Fruit fly (Drosophila melanogaster) whole organism, embryonic: ENCODE measurements around the gene CG12516.

Experiments used
- Aef1 ChIP-seq: fragments of 200-800 bp; sonication (Bioruptor generic); IDR thresholded peaks from 3 replicates; pipeline ENCODE4 v1.3.6; 2022; ENCODE audit warnings: missing biosample characterization, missing genetic modification characterization
- B-H1 ChIP-seq: fragments of 200-800 bp; sonication (Bioruptor generic); IDR thresholded peaks from 3 replicates; pipeline ENCODE4 v1.3.6; 2022; ENCODE audit warnings: missing biosample characterization, missing genetic modification characterization
- B-H2 ChIP-seq: fragments of 200-800 bp; sonication (Bioruptor generic); optimal IDR thresholded peaks from 2 replicates; lab custom pipeline; 2018; ENCODE audit warnings: missing biosample characterization, mild to moderate bottlenecking, missing genetic modification characterization
- CG10209 ChIP-seq: fragments of 200-800 bp; sonication (Bioruptor generic); optimal IDR thresholded peaks from 3 replicates; lab custom pipeline; 2017; ENCODE audit warnings: missing biosample characterization, mild to moderate bottlenecking, missing genetic modification characterization, missing genetic modification reagents
- CG11560 ChIP-seq: fragments of 200-800 bp; sonication (Bioruptor generic); IDR thresholded peaks from 3 replicates; pipeline ENCODE4 v1.3.6; 2022; ENCODE audit warnings: missing biosample characterization, missing genetic modification characterization
- CG12104 ChIP-seq: fragments of 200-800 bp; sonication (Bioruptor generic); optimal IDR thresholded peaks from 3 replicates; lab custom pipeline; 2016; ENCODE audit warnings: missing biosample characterization, missing genetic modification characterization
- CG14965 ChIP-seq: fragments of 200-800 bp; sonication (Bioruptor generic); optimal IDR thresholded peaks from 2 replicates; lab custom pipeline; 2016; ENCODE audit warnings: missing biosample characterization, missing genetic modification characterization, borderline replicate concordance
- CG1792 ChIP-seq: fragments of 200-800 bp; sonication (Bioruptor generic); optimal IDR thresholded peaks from 2 replicates; lab custom pipeline; 2016; ENCODE audit warnings: missing biosample characterization, missing genetic modification characterization
- CG18262 ChIP-seq: fragments of 200-800 bp; optimal IDR thresholded peaks from 3 replicates; lab custom pipeline; 2019; ENCODE audit warnings: missing biosample characterization, mild to moderate bottlenecking, missing genetic modification characterization, moderate library complexity
- CG1832 ChIP-seq: fragments of 200-800 bp; sonication (Bioruptor generic); optimal IDR thresholded peaks from 2 replicates; lab custom pipeline; 2017; ENCODE audit warnings: missing biosample characterization, mild to moderate bottlenecking, missing genetic modification characterization, inconsistent platforms
- CG2116 ChIP-seq: fragments of 200-800 bp; sonication (Bioruptor generic); optimal IDR thresholded peaks from 3 replicates; lab custom pipeline; 2018; ENCODE audit warnings: missing biosample characterization, mild to moderate bottlenecking, missing genetic modification characterization
- CG2678 ChIP-seq: fragments of 200-800 bp; sonication (Bioruptor generic); optimal IDR thresholded peaks from 3 replicates; lab custom pipeline; 2019; ENCODE audit warnings: missing biosample characterization, mild to moderate bottlenecking, missing genetic modification characterization, moderate library complexity
- CG42726 ChIP-seq: fragments of 200-800 bp; sonication (Bioruptor generic); IDR thresholded peaks from 2 replicates; pipeline ENCODE4 v1.3.6; 2022; ENCODE audit warnings: missing biosample characterization, missing genetic modification characterization; ENCODE audit not compliant: partially characterized antibody
- CG4328 ChIP-seq: fragments of 200-800 bp; sonication (Bioruptor generic); optimal IDR thresholded peaks from 3 replicates; lab custom pipeline; 2017; ENCODE audit warnings: missing biosample characterization, missing genetic modification reagents, missing genetic modification characterization
- CG9609 ChIP-seq: fragments of 200-800 bp; sonication (Bioruptor generic); optimal IDR thresholded peaks from 3 replicates; lab custom pipeline; 2016; ENCODE audit warnings: missing biosample characterization, missing genetic modification characterization
- D ChIP-seq, 2 experiments: fragments of 200-800 bp in 1 of 2; fragments of >200 bp in 1 of 2; sonication (Bioruptor generic) in 1 of 2; optimal IDR thresholded peaks; 2 replicates in 1 of 2; 3 replicates in 1 of 2; lab custom pipeline; 2017; ENCODE audit warnings: mild to moderate bottlenecking in 1 of 2, missing biosample characterization in 1 of 2, missing genetic modification characterization in 1 of 2, missing genetic modification reagents in 1 of 2
- Dip2 ChIP-seq: fragments of 200-800 bp; sonication (Bioruptor generic); IDR thresholded peaks from 2 replicates; pipeline ENCODE4 v1.3.6; 2022; ENCODE audit warnings: missing biosample characterization, missing genetic modification characterization
- Doc3 ChIP-seq: fragments of 200-800 bp; sonication (Bioruptor generic); IDR thresholded peaks from 3 replicates; pipeline ENCODE4 v1.3.6; 2022; ENCODE audit warnings: missing biosample characterization, missing genetic modification characterization; ENCODE audit not compliant: partially characterized antibody
- Drgx ChIP-seq: fragments of 200-800 bp; sonication (Bioruptor generic); IDR thresholded peaks from 2 replicates; pipeline ENCODE4 v1.3.6; 2022; ENCODE audit warnings: missing biosample characterization, missing genetic modification characterization
- Ets97D ChIP-seq: fragments of 200-800 bp; sonication (Bioruptor generic); optimal IDR thresholded peaks from 3 replicates; lab custom pipeline; 2016; ENCODE audit warnings: missing biosample characterization, missing genetic modification characterization
- Fer3 ChIP-seq: fragments of 200-800 bp; sonication (Bioruptor generic); optimal IDR thresholded peaks from 2 replicates; lab custom pipeline; 2018; ENCODE audit warnings: missing biosample characterization, mild to moderate bottlenecking, missing genetic modification characterization, moderate library complexity
- H15 ChIP-seq: fragments of 200-800 bp; sonication (Bioruptor generic); IDR thresholded peaks from 3 replicates; pipeline ENCODE4 v1.3.6; 2022; ENCODE audit warnings: missing biosample characterization, missing genetic modification characterization
- NK7.1 ChIP-seq: fragments of 200-800 bp; sonication (Bioruptor generic); optimal IDR thresholded peaks from 3 replicates; lab custom pipeline; 2016; ENCODE audit warnings: missing biosample characterization, missing genetic modification characterization
- Sox102F ChIP-seq: fragments of 200-800 bp; sonication (Bioruptor generic); optimal IDR thresholded peaks from 2 replicates; lab custom pipeline; 2018; ENCODE audit warnings: missing biosample characterization, mild to moderate bottlenecking, missing genetic modification characterization, moderate library complexity
- Trl ChIP-seq, 3 experiments: fragments of >200 bp in 2 of 3; fragments of 200-800 bp in 1 of 3; sonication (Bioruptor generic) in 1 of 3; optimal IDR thresholded peaks; 2 replicates in 1 of 3; 3 replicates in 2 of 3; lab custom pipeline; 2016 to 2017; ENCODE audit warnings: missing biosample characterization in 1 of 3, missing genetic modification characterization in 1 of 3
- az2 ChIP-seq: fragments of 200-800 bp; sonication (Bioruptor generic); optimal IDR thresholded peaks from 3 replicates; lab custom pipeline; 2016; ENCODE audit warnings: missing biosample characterization, missing genetic modification characterization
- bbx ChIP-seq: fragments of 200-800 bp; sonication (Bioruptor generic); IDR thresholded peaks from 2 replicates; pipeline ENCODE4 v1.3.6; 2022; ENCODE audit warnings: missing biosample characterization, missing genetic modification characterization; ENCODE audit not compliant: partially characterized antibody
- caup ChIP-seq: fragments of 200-800 bp; sonication (Bioruptor generic); optimal IDR thresholded peaks from 3 replicates; lab custom pipeline; 2017; ENCODE audit warnings: missing biosample characterization, mild to moderate bottlenecking, missing genetic modification characterization, moderate library complexity; ENCODE audit not compliant: severe bottlenecking
- da ChIP-seq: fragments of 200-800 bp; sonication (Bioruptor generic); optimal IDR thresholded peaks from 2 replicates; lab custom pipeline; 2016; ENCODE audit warnings: missing biosample characterization, missing genetic modification characterization
- dimm ChIP-seq: fragments of 200-800 bp; sonication (Bioruptor generic); IDR thresholded peaks from 2 replicates; pipeline ENCODE4 v1.3.6; 2022; ENCODE audit warnings: missing biosample characterization, missing genetic modification characterization
- dysf ChIP-seq: fragments of 200-800 bp; sonication (Bioruptor generic); IDR thresholded peaks from 3 replicates; pipeline ENCODE4 v1.3.6; 2022; ENCODE audit warnings: missing biosample characterization, missing genetic modification characterization
- eve ChIP-seq, 2 experiments: fragments of >200 bp; optimal IDR thresholded peaks; 2 replicates each; lab custom pipeline; 2017; ENCODE audit warnings: missing biosample characterization in 2 of 2, missing genetic modification characterization in 2 of 2
- fu2 ChIP-seq: fragments of 200-800 bp; sonication (Bioruptor generic); optimal IDR thresholded peaks from 2 replicates; lab custom pipeline; 2016; ENCODE audit warnings: missing biosample characterization, missing genetic modification characterization
- hb ChIP-seq: fragments of 200-800 bp; sonication (Bioruptor generic); IDR thresholded peaks from 3 replicates; pipeline ENCODE4 v1.3.6; 2022; ENCODE audit warnings: missing biosample characterization, missing genetic modification characterization; ENCODE audit not compliant: partially characterized antibody
- ken ChIP-seq: fragments of 200-800 bp; sonication (Bioruptor generic); IDR thresholded peaks from 3 replicates; pipeline ENCODE4 v1.3.6; 2022; ENCODE audit warnings: missing biosample characterization, missing genetic modification characterization
- lab ChIP-seq: fragments of 200-800 bp; sonication (Bioruptor generic); optimal IDR thresholded peaks from 3 replicates; lab custom pipeline; 2017; ENCODE audit warnings: missing biosample characterization, missing genetic modification characterization, mild to moderate bottlenecking, moderate library complexity, missing genetic modification reagents
- lmd ChIP-seq: fragments of 200-800 bp; sonication (Bioruptor generic); IDR thresholded peaks from 2 replicates; pipeline ENCODE4 v1.3.6; 2022; ENCODE audit warnings: missing biosample characterization, missing genetic modification characterization
- luna ChIP-seq: fragments of 200-800 bp; sonication (Bioruptor generic); optimal IDR thresholded peaks from 2 replicates; lab custom pipeline; 2016; ENCODE audit warnings: missing biosample characterization, missing genetic modification characterization
- odd ChIP-seq: fragments of 200-800 bp; sonication (Bioruptor generic); optimal IDR thresholded peaks from 2 replicates; lab custom pipeline; 2017; ENCODE audit warnings: missing biosample characterization, mild to moderate bottlenecking, missing genetic modification characterization
- pho ChIP-seq: fragments of 200-800 bp; sonication (Bioruptor generic); optimal IDR thresholded peaks from 2 replicates; lab custom pipeline; 2016; ENCODE audit warnings: missing biosample characterization, missing genetic modification characterization
- pros ChIP-seq: fragments of 200-800 bp; sonication (Bioruptor generic); optimal IDR thresholded peaks from 3 replicates; lab custom pipeline; 2019; ENCODE audit warnings: missing biosample characterization, mild to moderate bottlenecking, missing genetic modification characterization, moderate library complexity
- psq ChIP-seq: fragments of 200-800 bp; sonication (Bioruptor generic); optimal IDR thresholded peaks from 2 replicates; lab custom pipeline; 2017; ENCODE audit warnings: missing biosample characterization, missing genetic modification characterization
- row ChIP-seq: fragments of 200-800 bp; sonication (Bioruptor generic); IDR thresholded peaks from 3 replicates; pipeline ENCODE4 v1.3.6; 2022; ENCODE audit warnings: missing biosample characterization, missing genetic modification characterization
- run ChIP-seq: fragments of 200-800 bp; sonication (Bioruptor generic); optimal IDR thresholded peaks from 3 replicates; lab custom pipeline; 2018; ENCODE audit warnings: missing biosample characterization, mild to moderate bottlenecking, missing genetic modification characterization
- shn ChIP-seq: fragments of 200-800 bp; sonication (Bioruptor generic); optimal IDR thresholded peaks from 3 replicates; lab custom pipeline; 2016; ENCODE audit warnings: missing biosample characterization, missing genetic modification characterization
- slou ChIP-seq: fragments of 200-800 bp; sonication (Bioruptor generic); optimal IDR thresholded peaks from 3 replicates; lab custom pipeline; 2016; ENCODE audit warnings: missing biosample characterization, missing genetic modification characterization
- slp2 ChIP-seq: fragments of 200-800 bp; sonication (Bioruptor generic); optimal IDR thresholded peaks from 2 replicates; lab custom pipeline; 2016; ENCODE audit warnings: missing biosample characterization, missing genetic modification characterization
- ssp ChIP-seq: fragments of 200-800 bp; sonication (Bioruptor generic); IDR thresholded peaks from 2 replicates; pipeline ENCODE4 v1.3.6; 2022; ENCODE audit warnings: missing biosample characterization, missing genetic modification characterization
- tap ChIP-seq: fragments of 200-800 bp; optimal IDR thresholded peaks from 3 replicates; lab custom pipeline; 2019; ENCODE audit warnings: missing biosample characterization, mild to moderate bottlenecking, missing genetic modification characterization, moderate library complexity
- yki ChIP-seq: fragments of >200 bp; optimal IDR thresholded peaks from 3 replicates; lab custom pipeline; 2018
- zfh2 ChIP-seq: fragments of 200-800 bp; sonication (Bioruptor generic); optimal IDR thresholded peaks from 2 replicates; lab custom pipeline; 2016; ENCODE audit warnings: missing biosample characterization, missing genetic modification characterization

CG12516 gene

DNA sequence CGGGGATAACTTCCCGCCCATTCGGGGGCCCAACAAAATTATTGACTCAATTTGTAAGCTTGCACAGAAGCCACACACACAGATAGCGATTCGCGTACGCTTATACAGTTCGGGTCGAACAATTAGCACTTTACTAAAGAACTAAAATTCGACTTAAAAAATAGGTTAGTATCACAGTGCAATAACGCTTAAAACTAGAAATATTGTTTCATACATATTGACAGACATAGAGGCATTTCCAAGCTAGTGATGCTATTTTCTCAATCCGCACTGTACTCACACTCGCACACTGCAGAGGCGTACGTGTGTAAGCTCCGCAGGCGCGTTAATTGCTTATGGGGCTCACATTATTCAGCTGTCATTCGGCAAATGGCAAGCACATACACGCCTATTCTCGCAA lies 6.9 kb downstream of the CG12516 start (continued):
- TF ChIP-seq ken (GFP tag; lab: Robert Waterston, UW) (no peak), hb (GFP tag; lab: Robert Waterston, UW) (no peak), Doc3 (GFP tag; lab: Robert Waterston, UW) (no peak), CG4328 (no peak), dysf (GFP tag; lab: Robert Waterston, UW) (peak; percentile 43; the same call in 2 of the 3 replicates), B-H2 (GFP tag; lab: Kevin White, UChicago) (no peak), lab (peak; percentile 72), luna (GFP tag; lab: Kevin White, UChicago) (no peak), psq (GFP tag; lab: Kevin White, UChicago) (no peak), tap (tag; lab: Kevin White, UChicago) (no peak), NK7.1 (GFP tag; lab: Kevin White, UChicago) (no peak), CG14965 (GFP tag; lab: Kevin White, UChicago) (no peak), row (peak; percentile 53; the same call in 1 of the 3 replicates), Fer3 (tag; lab: Kevin White, UChicago) (peak; percentile 15), da (no peak), shn (GFP tag; lab: Kevin White, UChicago) (no peak), CG1832 (no peak), run (tag; lab: Kevin White, UChicago) (no peak), Ets97D (GFP tag; lab: Kevin White, UChicago) (no peak), odd (no peak), CG2678 (peak; percentile 47), CG1792 (GFP tag; lab: Kevin White, UChicago) (no peak), dimm (GFP tag; lab: Robert Waterston, UW) (no peak), CG42726 (no peak), fu2 (no peak), Aef1 (GFP tag; lab: Robert Waterston, UW) (no peak), zfh2 (GFP tag; lab: Kevin White, UChicago) (no peak), Dip2 (GFP tag; lab: Robert Waterston, UW) (no peak), CG9609 (GFP tag; lab: Kevin White, UChicago) (no peak), yki (no peak), bbx (no peak), Drgx (peak; percentile 30; the same call in 1 of the 2 replicates), CG2116 (GFP tag; lab: Kevin White, UChicago) (no peak), CG12104 (GFP tag; lab: Kevin White, UChicago) (no peak), slou (GFP tag; lab: Kevin White, UChicago) (no peak), az2 (GFP tag; lab: Kevin White, UChicago) (no peak), lmd (GFP tag; lab: Robert Waterston, UW) (0 out of 2 replicates have a peak, but pooled peaks have one; percentile 12), ssp (no peak), Trl (optimal IDR thresholded peaks at IDR 0.05; lab: Kevin White, UChicago) (no peak), Trl (GFP tag; optimal IDR thresholded peaks at IDR 0.05; lab: Kevin White, UChicago) (no peak), caup (GFP tag; lab: Kevin White, UChicago) (no peak), pho (no peak), Sox102F (GFP tag; lab: Kevin White, UChicago) (no peak), CG10209 (GFP tag; lab: Kevin White, UChicago) (no peak), CG18262 (tag; lab: Kevin White, UChicago) (no peak), pros (GFP tag; lab: Kevin White, UChicago) (no peak), B-H1 (GFP tag; lab: Robert Waterston, UW) (no peak), D (optimal IDR thresholded peaks at IDR 0.05; lab: Kevin White, UChicago) (no peak), D (GFP tag; optimal IDR thresholded peaks at IDR 0.05; lab: Kevin White, UChicago) (no peak), slp2 (GFP tag; lab: Kevin White, UChicago) (no peak), H15 (GFP tag; lab: Robert Waterston, UW) (no peak), CG11560 (tag; lab: Robert Waterston, UW) (no peak), eve (GFP tag; optimal IDR thresholded peaks at IDR 0.05; lab: Kevin White, UChicago) (no peak)
